Fruit fly (Drosophila melanogaster): ENCODE data around the gene Pomp.

Pomp gene

dm6 chr2L:20770242-20770769 lies 17.1 kb upstream of the Pomp start, which contains the start of gene cad (continued):
- TF ChIP-seq bsh (GFP tag; optimal IDR thresholded peaks at IDR 0.05) (peak in 1 of 2 experiments; percentile 18), Rfx (GFP tag; IDR thresholded peaks at IDR 0.05) (peak; percentile 60), CG7987 (GFP tag; optimal IDR thresholded peaks at IDR 0.05) (peak; percentile 59), Mrtf (GFP tag; IDR thresholded peaks at IDR 0.05) (no peak), CG14441 (GFP tag; IDR thresholded peaks at IDR 0.05) (peak; percentile 61; the same call in 1 of the 2 replicates), stc (GFP tag; IDR thresholded peaks at IDR 0.05) (peak; percentile 58), pan (optimal IDR thresholded peaks at IDR 0.05) (no peak), pan (GFP tag; optimal IDR thresholded peaks at IDR 0.05 in 1 of 2, IDR thresholded peaks at IDR 0.05 in 1 of 2) (peak in 1 of 2 experiments; percentile 71), PHDP (tag; optimal IDR thresholded peaks at IDR 0.05) (peak; percentile 3), MTF-1 (GFP tag; optimal IDR thresholded peaks at IDR 0.05; ENCODE audit: borderline replicate concordance) (peak; percentile 44), CG6254 (GFP tag; optimal IDR thresholded peaks at IDR 0.05) (no peak), E2f1 (GFP tag; IDR thresholded peaks at IDR 0.05) (no peak)

dm6 chr2L:20773453-20774054 lies 13.9 kb upstream of the Pomp start:
- TF ChIP-seq salm (tag; optimal IDR thresholded peaks at IDR 0.05) (peak; percentile 3), CG10543 (GFP tag; optimal IDR thresholded peaks at IDR 0.05) (peak; percentile 63), GATAe (GFP tag; conservative IDR thresholded peaks at IDR 0.05) (peak; percentile 49; the same call in 1 of the 2 replicates), sug (tag; optimal IDR thresholded peaks at IDR 0.05) (peak; percentile 90), sd (tag; optimal IDR thresholded peaks at IDR 0.05) (peak; percentile 19), Rfx (GFP tag; IDR thresholded peaks at IDR 0.05) (0 out of 2 replicates have a peak, but pooled peaks have one; percentile 17), cwo (GFP tag; optimal IDR thresholded peaks at IDR 0.05) (peak; percentile 23), CG12071 (GFP tag; optimal IDR thresholded peaks at IDR 0.05) (peak; percentile 12), sqz (GFP tag; optimal IDR thresholded peaks at IDR 0.05) (peak; percentile 40), bsh (GFP tag; optimal IDR thresholded peaks at IDR 0.05) (peak in 1 of 2 experiments; percentile 6), lbe (GFP tag; optimal IDR thresholded peaks at IDR 0.05) (no peak), CG11504 (tag; optimal IDR thresholded peaks at IDR 0.05) (no peak), Lim3 (GFP tag; IDR thresholded peaks at IDR 0.05) (no peak), Med (GFP tag) (peak; percentile 50), CG13894 (tag; optimal IDR thresholded peaks at IDR 0.05) (peak; percentile 43), CG34376 (GFP tag; optimal IDR thresholded peaks at IDR 0.05) (peak; percentile 63), CG7839 (tag; optimal IDR thresholded peaks at IDR 0.05) (peak; percentile 13), schlank (tag; optimal IDR thresholded peaks at IDR 0.05) (no peak), CG3281 (GFP tag; optimal IDR thresholded peaks at IDR 0.05) (peak; percentile 18), Sox100B (GFP tag; optimal IDR thresholded peaks at IDR 0.05) (peak; percentile 4), exex (tag; optimal IDR thresholded peaks at IDR 0.05) (peak; percentile 79), PHDP (tag; optimal IDR thresholded peaks at IDR 0.05) (peak; percentile 47), h (optimal IDR thresholded peaks at IDR 0.05) (no peak), B-H2 (GFP tag; optimal IDR thresholded peaks at IDR 0.05) (peak; percentile 49), CG31441 (GFP tag; IDR thresholded peaks at IDR 0.05) (0 out of 2 replicates have a peak, but pooled peaks have one; percentile 19), Hr51 (GFP tag; optimal IDR thresholded peaks at IDR 0.05) (peak in 1 of 2 experiments; percentile 35), CG17568 (GFP tag; optimal IDR thresholded peaks at IDR 0.05) (peak; percentile 3), CG15601 (tag; optimal IDR thresholded peaks at IDR 0.05) (peak; percentile 10), NFAT (GFP tag; IDR thresholded peaks at IDR 0.05) (0 out of 2 replicates have a peak, but pooled peaks have one; percentile 23), Atf6 (GFP tag; IDR thresholded peaks at IDR 0.05) (0 out of 2 replicates have a peak, but pooled peaks have one; percentile 9), luna (GFP tag; optimal IDR thresholded peaks at IDR 0.05) (no peak), psq (GFP tag; optimal IDR thresholded peaks at IDR 0.05) (no peak), CG13424 (tag; optimal IDR thresholded peaks at IDR 0.05) (no peak), pan (optimal IDR thresholded peaks at IDR 0.05) (no peak), pan (GFP tag; optimal IDR thresholded peaks at IDR 0.05 in 1 of 2, IDR thresholded peaks at IDR 0.05 in 1 of 2) (peak in 1 of 2 experiments; percentile 13), unpg (GFP tag; optimal IDR thresholded peaks at IDR 0.05) (peak; percentile 38), cad (GFP tag; optimal IDR thresholded peaks at IDR 0.05) (peak; percentile 23), CG13296 (GFP tag; optimal IDR thresholded peaks at IDR 0.05) (peak; percentile 29), CG2678 (tag; optimal IDR thresholded peaks at IDR 0.05) (peak; percentile 54)
